Fruit fly (Drosophila melanogaster): Measurements from ENCODE around the gene CG33725.

Gene CG33725

DNA sequence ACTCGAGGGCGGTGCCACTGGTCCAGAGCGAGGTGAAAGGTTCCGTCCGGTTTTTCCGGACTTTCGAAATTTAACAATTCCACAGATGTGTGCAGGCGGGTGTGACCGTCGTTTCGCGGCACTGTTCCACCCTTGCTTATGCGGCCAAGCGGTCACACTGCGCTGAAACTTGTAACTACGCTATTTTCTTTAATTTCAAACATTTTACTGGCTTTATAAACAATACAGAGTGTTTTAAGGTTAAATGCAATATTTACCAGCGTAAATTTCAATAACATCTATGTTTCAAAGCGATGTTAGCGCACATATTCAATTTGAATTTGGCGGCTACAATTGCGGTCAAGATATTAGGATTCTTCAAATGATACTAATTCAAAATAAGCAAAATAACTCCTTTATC is 47.6 kb downstream of the CG33725 start, which contains the start of gene nst (continued):
- 0 out of 3 replicates have a peak, but pooled peaks have one; percentile 6 for TF ChIP-seq CG34224 (GFP tag; IDR thresholded peaks at IDR 0.05; ENCODE audit: partially characterized antibody)
- peak; percentile 21 for TF ChIP-seq phol (tag; optimal IDR thresholded peaks at IDR 0.05)
- peak; percentile 29 for TF ChIP-seq CTCF (GFP tag; optimal IDR thresholded peaks at IDR 0.05)
- peak; percentile 9 for TF ChIP-seq Sin3A (optimal IDR thresholded peaks at IDR 0.05)
- peak; percentile 24 for TF ChIP-seq BEAF-32 (GFP tag; optimal IDR thresholded peaks at IDR 0.05)
- TF ChIP-seq trem (tag; optimal IDR thresholded peaks at IDR 0.05), result peak; percentile 14
- peak; percentile 15 for TF ChIP-seq Ets97D (GFP tag; optimal IDR thresholded peaks at IDR 0.05)
- peak; percentile 14 for TF ChIP-seq CG33213 (GFP tag; optimal IDR thresholded peaks at IDR 0.05)
- no peak for TF ChIP-seq CG14050 (GFP tag; IDR thresholded peaks at IDR 0.05)
- peak; percentile 49; the same call in 1 of the 3 replicates for TF ChIP-seq Opbp (GFP tag; IDR thresholded peaks at IDR 0.05; ENCODE audit: partially characterized antibody)
- peak; percentile 30 for TF ChIP-seq Abd-B (GFP tag; optimal IDR thresholded peaks at IDR 0.05)
- TF ChIP-seq ERR (GFP tag; optimal IDR thresholded peaks at IDR 0.05), result peak; percentile 14
- TF ChIP-seq CG34422 (GFP tag; IDR thresholded peaks at IDR 0.05), result peak; percentile 43; the same call in 1 of the 3 replicates
- peak; percentile 1 for TF ChIP-seq CG2678 (tag; optimal IDR thresholded peaks at IDR 0.05)
- TF ChIP-seq CG15514 (GFP tag; optimal IDR thresholded peaks at IDR 0.05), result peak; percentile 69
- TF ChIP-seq her (GFP tag; optimal IDR thresholded peaks at IDR 0.05), result peak; percentile 37
- TF ChIP-seq HmgD (GFP tag; optimal IDR thresholded peaks at IDR 0.05), result peak; percentile 23
- TF ChIP-seq esg (GFP tag; conservative IDR thresholded peaks at IDR 0.05), result no peak
- TF ChIP-seq ash1 (GFP tag; optimal IDR thresholded peaks at IDR 0.05), result no peak
- peak; percentile 70 for TF ChIP-seq Dp (GFP tag; optimal IDR thresholded peaks at IDR 0.05)
- peak; percentile 16 for TF ChIP-seq grau (tag; optimal IDR thresholded peaks at IDR 0.05)
- peak; percentile 33; the same call in 1 of the 2 replicates for TF ChIP-seq Dref (GFP tag; IDR thresholded peaks at IDR 0.05)
- 0 out of 2 replicates have a peak, but pooled peaks have one; percentile 20 for TF ChIP-seq slbo (GFP tag; IDR thresholded peaks at IDR 0.05)
- no peak for TF ChIP-seq sisA (GFP tag; IDR thresholded peaks at IDR 0.05)
- TF ChIP-seq CG14710 (tag; optimal IDR thresholded peaks at IDR 0.05), result peak; percentile 30
- peak; percentile 7 for TF ChIP-seq HmgZ (tag; optimal IDR thresholded peaks at IDR 0.05)
- TF ChIP-seq Taf1 (GFP tag; IDR thresholded peaks at IDR 0.05), result no peak
- peak; percentile 2 for TF ChIP-seq CG17802 (tag; optimal IDR thresholded peaks at IDR 0.05)
- 0 out of 2 replicates have a peak, but pooled peaks have one; percentile 28 for TF ChIP-seq Rfx (GFP tag; IDR thresholded peaks at IDR 0.05)
- TF ChIP-seq twi (tag; optimal IDR thresholded peaks at IDR 0.05), result peak; percentile 51
- no peak for TF ChIP-seq CG7786 (GFP tag; optimal IDR thresholded peaks at IDR 0.05)
- TF ChIP-seq CHES-1-like (GFP tag; optimal IDR thresholded peaks at IDR 0.05), result peak; percentile 6
- peak; percentile 14 for TF ChIP-seq Hmr (GFP tag; optimal IDR thresholded peaks at IDR 0.05)
- no peak for TF ChIP-seq MTF-1 (GFP tag; optimal IDR thresholded peaks at IDR 0.05; ENCODE audit: borderline replicate concordance)
- TF ChIP-seq stwl (tag; optimal IDR thresholded peaks at IDR 0.05), result peak; percentile 44
- peak; percentile 31 for TF ChIP-seq CG12659 (GFP tag; optimal IDR thresholded peaks at IDR 0.05)
- TF ChIP-seq Med (GFP tag), result peak; percentile 88
- TF ChIP-seq Optix (GFP tag; IDR thresholded peaks at IDR 0.05), result no peak
- peak; percentile 40 for TF ChIP-seq Scr (GFP tag; IDR thresholded peaks at IDR 0.05; ENCODE audit: partially characterized antibody)
- TF ChIP-seq Dip2 (GFP tag; IDR thresholded peaks at IDR 0.05), result no peak
- peak; percentile 32 for TF ChIP-seq CG2116 (GFP tag; optimal IDR thresholded peaks at IDR 0.05)
- TF ChIP-seq CG6654 (GFP tag; optimal IDR thresholded peaks at IDR 0.05), result no peak
- TF ChIP-seq row (GFP tag; IDR thresholded peaks at IDR 0.05), result 0 out of 3 replicates have a peak, but pooled peaks have one; percentile 9
- TF ChIP-seq Ets65A (GFP tag), result peak; percentile 60
- no peak for TF ChIP-seq kah (GFP tag; optimal IDR thresholded peaks at IDR 0.05)
- TF ChIP-seq amos (GFP tag; IDR thresholded peaks at IDR 0.05; ENCODE audit: partially characterized antibody), result peak; percentile 38; the same call in 1 of the 2 replicates
- no peak for TF ChIP-seq Mad (GFP tag; optimal IDR thresholded peaks at IDR 0.05)
- TF ChIP-seq gem (tag; optimal IDR thresholded peaks at IDR 0.05), result peak; percentile 15
- peak; percentile 57 for TF ChIP-seq Myb (GFP tag; optimal IDR thresholded peaks at IDR 0.05)
- peak; percentile 70 for TF ChIP-seq ewg (GFP tag; optimal IDR thresholded peaks at IDR 0.05)
- TF ChIP-seq rib (GFP tag; IDR thresholded peaks at IDR 0.05), result no peak
